Fruit fly (Drosophila melanogaster): ENCODE results near the gene nub.

Gene nub

dm6 chr2L:12602200-12602628 lies 14.8 kb downstream of the nub start:
- TF ChIP-seq cnc (optimal IDR thresholded peaks at IDR 0.05) (no peak), CG33017 (tag; optimal IDR thresholded peaks at IDR 0.05) (no peak), Clk (GFP tag; optimal IDR thresholded peaks at IDR 0.05) (no peak), bab1 (GFP tag; optimal IDR thresholded peaks at IDR 0.05) (no peak), Mnt (GFP tag; optimal IDR thresholded peaks at IDR 0.05) (no peak), toe (GFP tag; optimal IDR thresholded peaks at IDR 0.05) (no peak), CG1620 (GFP tag; optimal IDR thresholded peaks at IDR 0.05) (no peak), CG7101 (tag; optimal IDR thresholded peaks at IDR 0.05) (no peak), pad (GFP tag; optimal IDR thresholded peaks at IDR 0.05) (no peak), tj (GFP tag; optimal IDR thresholded peaks at IDR 0.05) (no peak), Hr96 (GFP tag; optimal IDR thresholded peaks at IDR 0.05) (no peak), CG11617 (GFP tag; optimal IDR thresholded peaks at IDR 0.05) (no peak), CG14711 (tag; optimal IDR thresholded peaks at IDR 0.05) (no peak), ovo (GFP tag; optimal IDR thresholded peaks at IDR 0.05) (no peak)

dm6 chr2L:12602808-12603207 lies 15.4 kb downstream of the nub start:
- TF ChIP-seq cic (GFP tag; optimal IDR thresholded peaks at IDR 0.05) = no peak
- no peak for TF ChIP-seq CG14711 (tag; optimal IDR thresholded peaks at IDR 0.05)
- no peak for TF ChIP-seq tj (GFP tag; optimal IDR thresholded peaks at IDR 0.05)
- TF ChIP-seq Clk (GFP tag; optimal IDR thresholded peaks at IDR 0.05) = no peak
- no peak for TF ChIP-seq CG33017 (tag; optimal IDR thresholded peaks at IDR 0.05)
- TF ChIP-seq Hr96 (GFP tag; optimal IDR thresholded peaks at IDR 0.05) = no peak
- no peak for TF ChIP-seq toe (GFP tag; optimal IDR thresholded peaks at IDR 0.05)
- no peak for TF ChIP-seq Crg-1 (GFP tag; optimal IDR thresholded peaks at IDR 0.05)
- TF ChIP-seq kay (GFP tag; ENCODE audit: borderline replicate concordance) = no peak
- TF ChIP-seq cnc (optimal IDR thresholded peaks at IDR 0.05) = no peak
- TF ChIP-seq CG11617 (GFP tag; optimal IDR thresholded peaks at IDR 0.05) = no peak
- no peak for TF ChIP-seq ovo (GFP tag; optimal IDR thresholded peaks at IDR 0.05)
- TF ChIP-seq Mnt (GFP tag; optimal IDR thresholded peaks at IDR 0.05) = no peak
- no peak for TF ChIP-seq pad (GFP tag; optimal IDR thresholded peaks at IDR 0.05)

- no peak for TF ChIP-seq CG7101 (tag; optimal IDR thresholded peaks at IDR 0.05)
- no peak for TF ChIP-seq cic (GFP tag; optimal IDR thresholded peaks at IDR 0.05)
- no peak for TF ChIP-seq CG5204 (GFP tag; optimal IDR thresholded peaks at IDR 0.05)
- TF ChIP-seq kay (GFP tag; ENCODE audit: borderline replicate concordance) = no peak
- no peak for TF ChIP-seq Clk (GFP tag; optimal IDR thresholded peaks at IDR 0.05)
- no peak for TF ChIP-seq Mnt (GFP tag; optimal IDR thresholded peaks at IDR 0.05)
- TF ChIP-seq ovo (GFP tag; optimal IDR thresholded peaks at IDR 0.05) = no peak
- no peak for TF ChIP-seq CG12768 (GFP tag; optimal IDR thresholded peaks at IDR 0.05)
- TF ChIP-seq Crg-1 (GFP tag; optimal IDR thresholded peaks at IDR 0.05) = no peak
- no peak for TF ChIP-seq tj (GFP tag; optimal IDR thresholded peaks at IDR 0.05)
- TF ChIP-seq CG33017 (tag; optimal IDR thresholded peaks at IDR 0.05) = no peak
- TF ChIP-seq pad (GFP tag; optimal IDR thresholded peaks at IDR 0.05) = no peak
- no peak for TF ChIP-seq cnc (optimal IDR thresholded peaks at IDR 0.05)
- no peak for TF ChIP-seq CG1620 (GFP tag; optimal IDR thresholded peaks at IDR 0.05)
- no peak for TF ChIP-seq CG7045 (GFP tag; optimal IDR thresholded peaks at IDR 0.05)
- TF ChIP-seq CG11617 (GFP tag; optimal IDR thresholded peaks at IDR 0.05) = no peak
Observed at dm6 chr2L:12603379-12603778, 16.0 kb downstream of the nub start.

dm6 chr2L:12604733-12605132 lies 17.3 kb downstream of the nub start:
- TF ChIP-seq CG5204 (GFP tag; optimal IDR thresholded peaks at IDR 0.05) (no peak), tj (GFP tag; optimal IDR thresholded peaks at IDR 0.05) (no peak), pad (GFP tag; optimal IDR thresholded peaks at IDR 0.05) (no peak), Hr96 (GFP tag; optimal IDR thresholded peaks at IDR 0.05) (no peak), toe (GFP tag; optimal IDR thresholded peaks at IDR 0.05) (no peak), kay (GFP tag; ENCODE audit: borderline replicate concordance) (no peak), cnc (optimal IDR thresholded peaks at IDR 0.05) (no peak), CG14711 (tag; optimal IDR thresholded peaks at IDR 0.05) (no peak), cic (GFP tag; optimal IDR thresholded peaks at IDR 0.05) (no peak), CG33017 (tag; optimal IDR thresholded peaks at IDR 0.05) (no peak), CG11617 (GFP tag; optimal IDR thresholded peaks at IDR 0.05) (no peak), ovo (GFP tag; optimal IDR thresholded peaks at IDR 0.05) (no peak), CG1620 (GFP tag; optimal IDR thresholded peaks at IDR 0.05) (no peak), CG7045 (GFP tag; optimal IDR thresholded peaks at IDR 0.05) (no peak), CG7101 (tag; optimal IDR thresholded peaks at IDR 0.05) (no peak), Crg-1 (GFP tag; optimal IDR thresholded peaks at IDR 0.05) (no peak), CG12768 (GFP tag; optimal IDR thresholded peaks at IDR 0.05) (no peak)

- TF ChIP-seq CG7101 (tag; optimal IDR thresholded peaks at IDR 0.05) (no peak), Clk (GFP tag; optimal IDR thresholded peaks at IDR 0.05) (no peak), CG33017 (tag; optimal IDR thresholded peaks at IDR 0.05) (no peak), CG12768 (GFP tag; optimal IDR thresholded peaks at IDR 0.05) (no peak), kay (GFP tag; ENCODE audit: borderline replicate concordance) (no peak), cic (GFP tag; optimal IDR thresholded peaks at IDR 0.05) (no peak), CG14711 (tag; optimal IDR thresholded peaks at IDR 0.05) (no peak), CG7045 (GFP tag; optimal IDR thresholded peaks at IDR 0.05) (no peak), Hr96 (GFP tag; optimal IDR thresholded peaks at IDR 0.05) (no peak), Crg-1 (GFP tag; optimal IDR thresholded peaks at IDR 0.05) (no peak), CG5204 (GFP tag; optimal IDR thresholded peaks at IDR 0.05) (no peak), bab1 (GFP tag; optimal IDR thresholded peaks at IDR 0.05) (no peak), CG11617 (GFP tag; optimal IDR thresholded peaks at IDR 0.05) (no peak), tj (GFP tag; optimal IDR thresholded peaks at IDR 0.05) (no peak), Mnt (GFP tag; optimal IDR thresholded peaks at IDR 0.05) (no peak), cnc (optimal IDR thresholded peaks at IDR 0.05) (no peak), CG1620 (GFP tag; optimal IDR thresholded peaks at IDR 0.05) (no peak), ovo (GFP tag; optimal IDR thresholded peaks at IDR 0.05) (no peak), toe (GFP tag; optimal IDR thresholded peaks at IDR 0.05) (no peak)
Observed at dm6 chr2L:12608790-12609189, 21.4 kb downstream of the nub start.

- no peak for TF ChIP-seq toe (GFP tag; optimal IDR thresholded peaks at IDR 0.05)
- TF ChIP-seq bab1 (GFP tag; optimal IDR thresholded peaks at IDR 0.05) = no peak
- no peak for TF ChIP-seq CG5204 (GFP tag; optimal IDR thresholded peaks at IDR 0.05)
- TF ChIP-seq tj (GFP tag; optimal IDR thresholded peaks at IDR 0.05) = no peak
- TF ChIP-seq cic (GFP tag; optimal IDR thresholded peaks at IDR 0.05) = no peak
- TF ChIP-seq Clk (GFP tag; optimal IDR thresholded peaks at IDR 0.05) = no peak
- no peak for TF ChIP-seq Hr96 (GFP tag; optimal IDR thresholded peaks at IDR 0.05)
- no peak for TF ChIP-seq Crg-1 (GFP tag; optimal IDR thresholded peaks at IDR 0.05)
- TF ChIP-seq CG33017 (tag; optimal IDR thresholded peaks at IDR 0.05) = no peak
- TF ChIP-seq pad (GFP tag; optimal IDR thresholded peaks at IDR 0.05) = no peak
- no peak for TF ChIP-seq CG12768 (GFP tag; optimal IDR thresholded peaks at IDR 0.05)
- TF ChIP-seq CG14711 (tag; optimal IDR thresholded peaks at IDR 0.05) = no peak
- TF ChIP-seq cnc (optimal IDR thresholded peaks at IDR 0.05) = no peak
- TF ChIP-seq ovo (GFP tag; optimal IDR thresholded peaks at IDR 0.05) = no peak
- TF ChIP-seq CG1620 (GFP tag; optimal IDR thresholded peaks at IDR 0.05) = no peak
- no peak for TF ChIP-seq kay (GFP tag; ENCODE audit: borderline replicate concordance)
- no peak for TF ChIP-seq CG11617 (GFP tag; optimal IDR thresholded peaks at IDR 0.05)
- TF ChIP-seq CG7101 (tag; optimal IDR thresholded peaks at IDR 0.05) = no peak
- no peak for TF ChIP-seq Mnt (GFP tag; optimal IDR thresholded peaks at IDR 0.05)
Observed at dm6 chr2L:12609855-12610436, 22.5 kb downstream of the nub start.

Data from whole organism, adult.